Fruit fly (Drosophila melanogaster): ENCODE data around the gene mei-217.

- TF ChIP-seq EcR (GFP tag; optimal IDR thresholded peaks at IDR 0.05) (no peak), psq (optimal IDR thresholded peaks at IDR 0.05) (no peak)
Measured at dm6 chrX:17175558-17176189, 32.9 kb upstream of the mei-217 start.

Measured in whole organism.